Fruit fly (Drosophila melanogaster) whole organism, embryonic: ENCODE measurements around the gene cic.

Experiments used
- Atf-2 ChIP-seq: fragments of 200-800 bp; sonication (Bioruptor generic); optimal IDR thresholded peaks from 2 replicates; lab custom pipeline; 2016; ENCODE audit warnings: missing biosample characterization, missing genetic modification characterization
- B-H1 ChIP-seq: fragments of 200-800 bp; sonication (Bioruptor generic); IDR thresholded peaks from 3 replicates; pipeline ENCODE4 v1.3.6; 2022; ENCODE audit warnings: missing biosample characterization, missing genetic modification characterization
- Bdp1 ChIP-seq: fragments of 200-800 bp; sonication (Bioruptor generic); optimal IDR thresholded peaks from 3 replicates; lab custom pipeline; 2016; ENCODE audit warnings: missing biosample characterization, missing genetic modification characterization
- CG12236 ChIP-seq: fragments of 200-800 bp; sonication (Bioruptor generic); optimal IDR thresholded peaks from 2 replicates; lab custom pipeline; 2016; ENCODE audit warnings: missing biosample characterization, missing genetic modification characterization
- CG1233 ChIP-seq: fragments of 200-800 bp; sonication (Bioruptor generic); optimal IDR thresholded peaks from 4 replicates; lab custom pipeline; 2018; ENCODE audit warnings: missing biosample characterization, mild to moderate bottlenecking, missing genetic modification characterization
- CG12391 ChIP-seq: fragments of 200-800 bp; sonication (Bioruptor generic); optimal IDR thresholded peaks from 3 replicates; lab custom pipeline; 2018; ENCODE audit warnings: missing biosample characterization, mild to moderate bottlenecking, missing genetic modification characterization, moderate library complexity
- CG14710 ChIP-seq: fragments of 200-800 bp; sonication (Bioruptor generic); optimal IDR thresholded peaks from 3 replicates; lab custom pipeline; 2019; ENCODE audit warnings: missing biosample characterization, mild to moderate bottlenecking, missing genetic modification characterization, moderate library complexity
- CG15601 ChIP-seq: fragments of 200-800 bp; sonication (Bioruptor generic); optimal IDR thresholded peaks from 3 replicates; lab custom pipeline; 2019; ENCODE audit warnings: missing biosample characterization, mild to moderate bottlenecking, missing genetic modification characterization, moderate library complexity
- CG15696 ChIP-seq: fragments of 200-800 bp; sonication (Bioruptor generic); optimal IDR thresholded peaks from 2 replicates; lab custom pipeline; 2019; ENCODE audit warnings: missing biosample characterization, mild to moderate bottlenecking, missing genetic modification characterization, moderate library complexity
- CG1603 ChIP-seq: fragments of 200-800 bp; sonication (Bioruptor generic); optimal IDR thresholded peaks from 2 replicates; lab custom pipeline; 2019; ENCODE audit warnings: missing biosample characterization, mild to moderate bottlenecking, missing genetic modification characterization, moderate library complexity
- CG18262 ChIP-seq: fragments of 200-800 bp; optimal IDR thresholded peaks from 3 replicates; lab custom pipeline; 2019; ENCODE audit warnings: missing biosample characterization, mild to moderate bottlenecking, missing genetic modification characterization, moderate library complexity
- CG33557 ChIP-seq: fragments of 200-800 bp; sonication (Bioruptor generic); optimal IDR thresholded peaks from 2 replicates; lab custom pipeline; 2019; ENCODE audit warnings: missing biosample characterization, mild to moderate bottlenecking, missing genetic modification characterization, moderate library complexity
- CG3407 ChIP-seq: fragments of 200-800 bp; sonication (Bioruptor generic); optimal IDR thresholded peaks from 2 replicates; lab custom pipeline; 2018; ENCODE audit warnings: missing biosample characterization, mild to moderate bottlenecking, missing genetic modification characterization
- CG34422 ChIP-seq: fragments of 200-800 bp; sonication (Bioruptor generic); IDR thresholded peaks from 3 replicates; pipeline ENCODE4 v1.3.6; 2022; ENCODE audit warnings: missing biosample characterization, missing genetic modification characterization
- CG6254 ChIP-seq: fragments of 200-800 bp; sonication (Bioruptor generic); optimal IDR thresholded peaks from 3 replicates; lab custom pipeline; 2017; ENCODE audit warnings: mild to moderate bottlenecking, missing biosample characterization, missing genetic modification reagents, missing genetic modification characterization
- CG6813 ChIP-seq: fragments of 200-800 bp; sonication (Bioruptor generic); optimal IDR thresholded peaks from 2 replicates; lab custom pipeline; 2017; ENCODE audit warnings: missing biosample characterization, missing genetic modification characterization, mild to moderate bottlenecking, moderate library complexity, missing genetic modification reagents
- CG8089 ChIP-seq: fragments of 200-800 bp; sonication (Bioruptor generic); optimal IDR thresholded peaks from 3 replicates; lab custom pipeline; 2016; ENCODE audit warnings: missing biosample characterization, missing genetic modification characterization
- CG8359 ChIP-seq: fragments of 200-800 bp; sonication (Bioruptor generic); optimal IDR thresholded peaks from 2 replicates; lab custom pipeline; 2017; ENCODE audit warnings: missing biosample characterization, mild to moderate bottlenecking, missing genetic modification characterization, borderline replicate concordance
- CG9727 ChIP-seq: fragments of 200-800 bp; sonication (Bioruptor generic); optimal IDR thresholded peaks from 3 replicates; lab custom pipeline; 2017; ENCODE audit warnings: missing biosample characterization, mild to moderate bottlenecking, missing genetic modification characterization
- CG9876 ChIP-seq: fragments of 200-800 bp; sonication (Bioruptor generic); optimal IDR thresholded peaks from 2 replicates; lab custom pipeline; 2016; ENCODE audit warnings: missing biosample characterization, missing genetic modification characterization
- CrebB ChIP-seq: fragments of 200-800 bp; sonication (Bioruptor generic); optimal IDR thresholded peaks from 3 replicates; lab custom pipeline; 2018; ENCODE audit warnings: missing biosample characterization, mild to moderate bottlenecking, missing genetic modification characterization
- D ChIP-seq, 2 experiments: fragments of 200-800 bp in 1 of 2; fragments of >200 bp in 1 of 2; sonication (Bioruptor generic) in 1 of 2; optimal IDR thresholded peaks; 2 replicates in 1 of 2; 3 replicates in 1 of 2; lab custom pipeline; 2017; ENCODE audit warnings: mild to moderate bottlenecking in 1 of 2, missing biosample characterization in 1 of 2, missing genetic modification characterization in 1 of 2, missing genetic modification reagents in 1 of 2
- D19A ChIP-seq: fragments of 200-800 bp; optimal IDR thresholded peaks from 3 replicates; lab custom pipeline; 2019; ENCODE audit warnings: missing biosample characterization, mild to moderate bottlenecking, missing genetic modification characterization, moderate library complexity
- Doc2 ChIP-seq: fragments of 200-800 bp; sonication (Bioruptor generic); IDR thresholded peaks from 2 replicates; pipeline ENCODE4 v1.3.6; 2022; ENCODE audit warnings: missing biosample characterization, missing genetic modification characterization
- H2.0 ChIP-seq: fragments of 200-800 bp; sonication (Bioruptor generic); IDR thresholded peaks from 2 replicates; pipeline ENCODE4 v1.3.6; 2022; ENCODE audit warnings: missing biosample characterization, missing genetic modification characterization
- Med ChIP-seq: fragments of 200-800 bp; sonication (Bioruptor generic); peaks from one replicate; lab custom pipeline; 2016; ENCODE audit warnings: missing biosample characterization, missing genetic modification characterization, mild to moderate bottlenecking, inconsistent platforms, moderate library complexity
- NC2α ChIP-seq: fragments of 200-800 bp; sonication (Bioruptor generic); optimal IDR thresholded peaks from 2 replicates; lab custom pipeline; 2016; ENCODE audit warnings: missing biosample characterization, missing genetic modification characterization
- NK7.1 ChIP-seq: fragments of 200-800 bp; sonication (Bioruptor generic); optimal IDR thresholded peaks from 3 replicates; lab custom pipeline; 2016; ENCODE audit warnings: missing biosample characterization, missing genetic modification characterization
- YL-1 ChIP-seq: fragments of 200-800 bp; sonication (Bioruptor generic); optimal IDR thresholded peaks from 3 replicates; lab custom pipeline; 2017; ENCODE audit warnings: missing biosample characterization, mild to moderate bottlenecking, missing genetic modification characterization
- ab ChIP-seq: fragments of 200-800 bp; sonication (Bioruptor generic); optimal IDR thresholded peaks from 2 replicates; lab custom pipeline; 2016; ENCODE audit warnings: missing biosample characterization, missing genetic modification characterization
- bab2 ChIP-seq: fragments of 200-800 bp; sonication (Bioruptor generic); optimal IDR thresholded peaks from 2 replicates; lab custom pipeline; 2016; ENCODE audit warnings: missing biosample characterization, missing genetic modification characterization
- chif ChIP-seq, 2 experiments: fragments of 200-800 bp; sonication (Bioruptor generic); optimal IDR thresholded peaks; 3 replicates each; lab custom pipeline; 2016; ENCODE audit warnings: missing biosample characterization in 2 of 2, missing genetic modification characterization in 2 of 2
- crol ChIP-seq: fragments of 200-800 bp; sonication (Bioruptor generic); IDR thresholded peaks from 2 replicates; pipeline ENCODE4 v1.3.6; 2022; ENCODE audit warnings: missing biosample characterization, missing genetic modification characterization
- dpn ChIP-seq, 2 experiments: fragments of 200-800 bp; sonication (Bioruptor generic); optimal IDR thresholded peaks; 3 replicates each; lab custom pipeline; 2016; ENCODE audit warnings: missing biosample characterization in 2 of 2, missing genetic modification characterization in 2 of 2
- esg ChIP-seq: fragments of 200-800 bp; sonication (Bioruptor generic); conservative IDR thresholded peaks from 2 replicates; pipeline ENCODE4 v1.3.6; 2022; ENCODE audit warnings: missing biosample characterization, missing genetic modification characterization
- fd96Cb ChIP-seq: fragments of 200-800 bp; sonication (Bioruptor generic); optimal IDR thresholded peaks from 2 replicates; lab custom pipeline; 2018; ENCODE audit warnings: missing biosample characterization, mild to moderate bottlenecking, missing genetic modification characterization, moderate library complexity
- gcm2 ChIP-seq: fragments of 200-800 bp; sonication (Bioruptor generic); optimal IDR thresholded peaks from 2 replicates; lab custom pipeline; 2016; ENCODE audit warnings: missing biosample characterization, missing genetic modification characterization
- hkb ChIP-seq, 2 experiments: fragments of 200-800 bp in 1 of 2; fragments of >200 bp in 1 of 2; sonication (Bioruptor generic) in 1 of 2; IDR thresholded peaks in 1 of 2; optimal IDR thresholded peaks in 1 of 2; 2 replicates each; pipeline versions ENCODE4 v1.3.6 to Lab custom; 2017 to 2022; ENCODE audit warnings: missing biosample characterization in 1 of 2, missing genetic modification characterization in 1 of 2
- inv ChIP-seq: fragments of 200-800 bp; sonication (Bioruptor generic); IDR thresholded peaks from 2 replicates; pipeline ENCODE4 v1.3.6; 2022; ENCODE audit warnings: missing biosample characterization, missing genetic modification characterization; ENCODE audit not compliant: partially characterized antibody
- lilli ChIP-seq: fragments of 200-800 bp; sonication (Bioruptor generic); optimal IDR thresholded peaks from 3 replicates; lab custom pipeline; 2016; ENCODE audit warnings: missing biosample characterization, missing genetic modification characterization
- lola ChIP-seq, 3 experiments: fragments of >200 bp in 2 of 3; fragments of 200-800 bp in 1 of 3; sonication (Bioruptor generic) in 1 of 3; optimal IDR thresholded peaks; 2 replicates each; lab custom pipeline; 2017 to 2019; ENCODE audit warnings: missing biosample characterization in 3 of 3, missing genetic modification characterization in 3 of 3, mild to moderate bottlenecking in 1 of 3, moderate library complexity in 1 of 3
- mam ChIP-seq: fragments of 200-800 bp; sonication (Bioruptor generic); optimal IDR thresholded peaks from 3 replicates; lab custom pipeline; 2016; ENCODE audit warnings: missing biosample characterization, missing genetic modification characterization
- mirr ChIP-seq: fragments of 200-800 bp; sonication (Bioruptor generic); optimal IDR thresholded peaks from 3 replicates; lab custom pipeline; 2018; ENCODE audit warnings: missing biosample characterization, mild to moderate bottlenecking, missing genetic modification characterization
- pan ChIP-seq, 4 experiments: fragments of >200 bp in 3 of 4; fragments of 200-800 bp in 1 of 4; sonication (Bioruptor generic) in 1 of 4; optimal IDR thresholded peaks in 3 of 4; IDR thresholded peaks in 1 of 4; 2 replicates each; pipeline versions ENCODE4 v1.3.6 to Lab custom; 2017 to 2022; ENCODE audit warnings: missing biosample characterization in 2 of 4, missing genetic modification characterization in 2 of 4, mixed read lengths in 1 of 4
- ro ChIP-seq: fragments of 200-800 bp; sonication (Bioruptor generic); IDR thresholded peaks from 2 replicates; pipeline ENCODE4 v1.3.6; 2022; ENCODE audit warnings: missing biosample characterization, missing genetic modification characterization
- sens ChIP-seq: fragments of 200-800 bp; sonication (Bioruptor generic); peaks from one replicate; lab custom pipeline; 2016; ENCODE audit warnings: missing biosample characterization, missing genetic modification characterization
- tll ChIP-seq, 2 experiments: fragments of 200-800 bp in 1 of 2; fragments of >200 bp in 1 of 2; sonication (Bioruptor generic) in 1 of 2; optimal IDR thresholded peaks; 2 replicates each; lab custom pipeline; 2017 to 2019; ENCODE audit warnings: missing biosample characterization in 2 of 2, missing genetic modification characterization in 2 of 2, mild to moderate bottlenecking in 1 of 2, moderate library complexity in 1 of 2
- twi ChIP-seq: fragments of 200-800 bp; optimal IDR thresholded peaks from 2 replicates; lab custom pipeline; 2019; ENCODE audit warnings: missing biosample characterization, mild to moderate bottlenecking, missing genetic modification characterization, moderate library complexity

cic gene

DNA sequence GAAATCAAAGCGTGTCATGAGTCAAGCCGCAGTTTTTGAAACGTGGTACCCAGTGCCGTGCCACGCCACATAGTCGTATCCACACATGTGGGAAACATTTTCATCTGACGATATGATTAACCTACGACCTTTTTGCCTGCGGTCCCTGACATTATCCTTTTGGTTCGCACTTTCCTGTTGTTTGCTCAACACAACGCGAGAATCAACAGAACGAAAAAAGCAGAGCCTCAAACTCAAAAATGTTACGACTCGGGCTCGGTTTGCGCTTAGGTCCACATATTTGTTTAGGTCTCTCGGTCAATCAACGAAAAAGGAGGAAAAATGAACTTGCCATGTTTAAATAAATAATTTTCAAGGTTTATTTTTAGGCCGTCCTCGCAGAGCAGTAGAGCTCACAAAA is 23.4 kb downstream of the cic start (continued):
- TF ChIP-seq tll (GFP tag; optimal IDR thresholded peaks at IDR 0.05; lab: Kevin White, UChicago), result peak in 1 of 2 experiments; percentile 95
- peak; percentile 78 for TF ChIP-seq CG9727 (GFP tag; lab: Kevin White, UChicago)
- no peak for TF ChIP-seq esg (GFP tag; lab: Robert Waterston, UW)
- TF ChIP-seq ab, result no peak
- TF ChIP-seq CG18262, result peak; percentile 24
- TF ChIP-seq hkb (optimal IDR thresholded peaks at IDR 0.05; lab: Kevin White, UChicago), result no peak
- TF ChIP-seq hkb (GFP tag; IDR thresholded peaks at IDR 0.05; lab: Robert Waterston, UW), result peak; percentile 23; the same call in 1 of the 2 replicates
- no peak for TF ChIP-seq inv
- TF ChIP-seq Bdp1 (GFP tag; lab: Kevin White, UChicago), result peak; percentile 23
- peak; percentile 62 for TF ChIP-seq CG1233 (GFP tag; lab: Kevin White, UChicago)
- peak; percentile 44 for TF ChIP-seq NK7.1
- TF ChIP-seq gcm2, result no peak
- peak; percentile 5 for TF ChIP-seq CG1603
- no peak for TF ChIP-seq CrebB (tag; lab: Kevin White, UChicago)
- TF ChIP-seq CG6813 (GFP tag; lab: Kevin White, UChicago), result peak; percentile 84
- no peak for TF ChIP-seq H2.0 (GFP tag; lab: Robert Waterston, UW)
- TF ChIP-seq ro, result no peak
- TF ChIP-seq sens, result peak; percentile 89
- TF ChIP-seq CG9876 (GFP tag; lab: Kevin White, UChicago), result no peak
- no peak for TF ChIP-seq mam (GFP tag; lab: Kevin White, UChicago)
- TF ChIP-seq CG14710 (tag; lab: Kevin White, UChicago), result peak; percentile 52
- peak; percentile 35 to 46 for TF ChIP-seq chif (GFP tag; optimal IDR thresholded peaks at IDR 0.05; lab: Kevin White, UChicago)
- TF ChIP-seq crol (GFP tag; lab: Robert Waterston, UW), result no peak
- no peak for TF ChIP-seq CG12391 (tag; lab: Kevin White, UChicago)
- no peak for TF ChIP-seq mirr
- TF ChIP-seq D (optimal IDR thresholded peaks at IDR 0.05; lab: Kevin White, UChicago), result no peak
- peak; percentile 46 for TF ChIP-seq D (GFP tag; optimal IDR thresholded peaks at IDR 0.05; lab: Kevin White, UChicago)
- peak in 1 of 3 experiments; percentile 29 for TF ChIP-seq lola (GFP tag; optimal IDR thresholded peaks at IDR 0.05; lab: Kevin White, UChicago)
- no peak for TF ChIP-seq fd96Cb
- peak; percentile 82 for TF ChIP-seq Med
- TF ChIP-seq CG34422 (GFP tag; lab: Robert Waterston, UW), result no peak
- TF ChIP-seq NC2α (GFP tag; lab: Kevin White, UChicago), result peak; percentile 19
- peak; percentile 61 for TF ChIP-seq CG33557 (GFP tag; lab: Kevin White, UChicago)
- peak; percentile 4 for TF ChIP-seq CG15601 (tag; lab: Kevin White, UChicago)
- peak; percentile 89 for TF ChIP-seq CG15696 (tag; lab: Kevin White, UChicago)
- peak in 1 of 2 experiments; percentile 39 for TF ChIP-seq dpn (GFP tag; optimal IDR thresholded peaks at IDR 0.05; lab: Kevin White, UChicago)
- peak; percentile 14 for TF ChIP-seq CG6254
- no peak for TF ChIP-seq B-H1 (GFP tag; lab: Robert Waterston, UW)
- TF ChIP-seq lilli (GFP tag; lab: Kevin White, UChicago), result peak; percentile 11
- peak; percentile 15 for TF ChIP-seq CG12236
- TF ChIP-seq twi, result peak; percentile 70
- peak; percentile 41 for TF ChIP-seq CG8359
- TF ChIP-seq Atf-2 (GFP tag; lab: Kevin White, UChicago), result peak; percentile 8
- TF ChIP-seq D19A, result no peak
- peak; percentile 16 for TF ChIP-seq bab2 (GFP tag; lab: Kevin White, UChicago)
- no peak for TF ChIP-seq Doc2 (GFP tag; lab: Robert Waterston, UW)
- TF ChIP-seq pan (optimal IDR thresholded peaks at IDR 0.05; lab: Kevin White, UChicago), result no peak
- peak in 1 of 2 experiments; percentile 23 for TF ChIP-seq pan (GFP tag; optimal IDR thresholded peaks at IDR 0.05 in 1 of 2, IDR thresholded peaks at IDR 0.05 in 1 of 2)
- peak; percentile 50 for TF ChIP-seq CG3407 (GFP tag; lab: Kevin White, UChicago)
- TF ChIP-seq YL-1 (GFP tag; lab: Kevin White, UChicago), result peak; percentile 21
- TF ChIP-seq CG8089, result peak; percentile 41
